Worm (Caenorhabditis elegans) whole organism, L2 larva: ENCODE data around the gene pag-3.
A peak's percentile ranks its signal among the peaks of the same experiment; 100 is the strongest.

Experiments
- C34F6.9 ChIP-seq: fragments of 150-350 bp; optimal IDR thresholded peaks from 2 replicates; lab custom pipeline; 2014; ENCODE audit warnings: missing biosample characterization, missing genetic modification characterization
- F13H6.1 ChIP-seq: sonication (generic microtip); optimal IDR thresholded peaks from 2 replicates; lab custom pipeline; 2016; ENCODE audit warnings: missing genetic modification characterization, missing compliant biosample characterization
- ZK546.5 ChIP-seq: sonication (generic microtip); optimal IDR thresholded peaks from 2 replicates; lab custom pipeline; 2017; ENCODE audit warnings: missing biosample characterization, missing genetic modification characterization
- alr-1 ChIP-seq: fragments of 150-350 bp; optimal IDR thresholded peaks from 2 replicates; lab custom pipeline; 2014; ENCODE audit warnings: missing biosample characterization, missing genetic modification characterization
- aly-2 ChIP-seq: fragments of 150-350 bp; optimal IDR thresholded peaks from 2 replicates; lab custom pipeline; 2014; ENCODE audit warnings: missing biosample characterization, missing genetic modification characterization
- ama-1 ChIP-seq: fragments of 150-350 bp; optimal IDR thresholded peaks from 2 replicates; lab custom pipeline; 2018; ENCODE audit warnings: inconsistent platforms
- blmp-1 ChIP-seq: sonication (generic microtip); optimal IDR thresholded peaks from 2 replicates; lab custom pipeline; 2017; ENCODE audit warnings: missing genetic modification characterization, mild to moderate bottlenecking, missing compliant biosample characterization, antibody characterized with exemption, moderate library complexity; ENCODE audit not compliant: insufficient read depth
- ceh-16 ChIP-seq: fragments of 150-350 bp; optimal IDR thresholded peaks from 2 replicates; lab custom pipeline; 2014; ENCODE audit warnings: missing biosample characterization, missing genetic modification characterization
- ceh-82 ChIP-seq: fragments of 150-350 bp; optimal IDR thresholded peaks from 2 replicates; lab custom pipeline; 2014; ENCODE audit warnings: missing biosample characterization, missing genetic modification characterization
- crh-2 ChIP-seq: sonication (generic microtip); optimal IDR thresholded peaks from 2 replicates; lab custom pipeline; 2017; ENCODE audit warnings: missing biosample characterization, missing genetic modification characterization
- dmd-4 ChIP-seq: sonication (generic microtip); optimal IDR thresholded peaks from 2 replicates; lab custom pipeline; 2017; ENCODE audit warnings: missing biosample characterization, missing genetic modification characterization
- egl-27 ChIP-seq: sonication (generic microtip); optimal IDR thresholded peaks from 3 replicates; lab custom pipeline; 2017; ENCODE audit warnings: missing biosample characterization, missing genetic modification reagents, missing genetic modification characterization
- elt-1 ChIP-seq: fragments of 150-350 bp; optimal IDR thresholded peaks from 2 replicates; lab custom pipeline; 2014; ENCODE audit warnings: missing biosample characterization, missing genetic modification characterization
- fos-1 ChIP-seq: fragments of 150-350 bp; optimal IDR thresholded peaks from 2 replicates; lab custom pipeline; 2014; ENCODE audit warnings: missing biosample characterization, missing genetic modification characterization
- gmeb-1 ChIP-seq: fragments of 150-350 bp; optimal IDR thresholded peaks from 2 replicates; lab custom pipeline; 2014; ENCODE audit warnings: missing biosample characterization, missing genetic modification characterization
- lin-11 ChIP-seq: fragments of 150-350 bp; sonication (generic microtip); optimal IDR thresholded peaks from 2 replicates; lab custom pipeline; 2014; ENCODE audit warnings: missing biosample characterization, missing genetic modification characterization, inconsistent platforms, mixed read lengths
- lin-13 ChIP-seq: fragments of 150-350 bp; optimal IDR thresholded peaks from 2 replicates; lab custom pipeline; 2014; ENCODE audit warnings: missing biosample characterization, missing genetic modification reagents, missing genetic modification characterization
- lsy-2 ChIP-seq, 2 experiments: fragments of 150-350 bp in 1 of 2; sonication (generic microtip) in 1 of 2; optimal IDR thresholded peaks; 2 replicates each; lab custom pipeline; 2014 to 2017; ENCODE audit warnings: missing biosample characterization in 2 of 2, missing genetic modification characterization in 2 of 2
- mab-5 ChIP-seq: fragments of 150-350 bp; optimal IDR thresholded peaks from 2 replicates; lab custom pipeline; 2014; ENCODE audit warnings: missing biosample characterization, missing genetic modification characterization
- mdl-1 ChIP-seq, 2 experiments: fragments of 150-350 bp in 1 of 2; sonication (generic microtip) in 1 of 2; optimal IDR thresholded peaks; 2 replicates each; lab custom pipeline; 2017; ENCODE audit warnings: missing biosample characterization in 2 of 2, missing genetic modification characterization in 2 of 2
- nhr-11 ChIP-seq: fragments of 150-350 bp; optimal IDR thresholded peaks from 2 replicates; lab custom pipeline; 2014; ENCODE audit warnings: missing biosample characterization, missing genetic modification characterization
- nhr-12 ChIP-seq: fragments of 150-350 bp; optimal IDR thresholded peaks from 2 replicates; lab custom pipeline; 2014; ENCODE audit warnings: missing biosample characterization, missing genetic modification characterization
- nhr-129 ChIP-seq: fragments of 150-350 bp; optimal IDR thresholded peaks from 2 replicates; lab custom pipeline; 2014; ENCODE audit warnings: missing biosample characterization, missing genetic modification characterization
- nhr-21 ChIP-seq: fragments of 150-350 bp; optimal IDR thresholded peaks from 2 replicates; lab custom pipeline; 2014; ENCODE audit warnings: missing biosample characterization, missing genetic modification characterization
- nhr-237 ChIP-seq: fragments of 150-350 bp; optimal IDR thresholded peaks from 2 replicates; lab custom pipeline; 2014; ENCODE audit warnings: missing biosample characterization, missing genetic modification characterization
- nhr-25 ChIP-seq: fragments of 150-350 bp; sonication (generic microtip); optimal IDR thresholded peaks from 3 replicates; lab custom pipeline; 2014; ENCODE audit warnings: missing biosample characterization, missing genetic modification characterization
- nhr-6 ChIP-seq: fragments of 150-350 bp; optimal IDR thresholded peaks from 2 replicates; lab custom pipeline; 2014; ENCODE audit warnings: missing biosample characterization, missing genetic modification characterization
- sem-4 ChIP-seq: fragments of 150-350 bp; optimal IDR thresholded peaks from 2 replicates; lab custom pipeline; 2014; ENCODE audit warnings: missing biosample characterization, missing genetic modification reagents, missing genetic modification characterization
- skn-1 ChIP-seq: sonication (generic microtip); optimal IDR thresholded peaks from 2 replicates; lab custom pipeline; 2017; ENCODE audit warnings: missing biosample characterization, missing genetic modification characterization
- sma-3 ChIP-seq: sonication (generic microtip); optimal IDR thresholded peaks from 2 replicates; lab custom pipeline; 2016; ENCODE audit warnings: missing genetic modification reagents, missing genetic modification characterization, missing compliant biosample characterization
- sma-9 ChIP-seq, 2 experiments: fragments of 150-350 bp in 1 of 2; sonication (generic microtip) in 1 of 2; optimal IDR thresholded peaks; 2 replicates each; lab custom pipeline; 2014 to 2016; ENCODE audit warnings: missing genetic modification characterization in 2 of 2, mild to moderate bottlenecking in 1 of 2, missing biosample characterization in 1 of 2, missing compliant biosample characterization in 1 of 2, missing genetic modification reagents in 1 of 2, moderate library complexity in 1 of 2
- snpc-4 ChIP-seq: fragments of 150-350 bp; optimal IDR thresholded peaks from 2 replicates; lab custom pipeline; 2014; ENCODE audit warnings: missing biosample characterization, missing genetic modification characterization
- unc-39 ChIP-seq: fragments of 150-350 bp; optimal IDR thresholded peaks from 2 replicates; lab custom pipeline; 2014; ENCODE audit warnings: missing biosample characterization, missing genetic modification characterization
- unc-55 ChIP-seq: fragments of 150-350 bp; sonication (generic microtip); optimal IDR thresholded peaks from 3 replicates; lab custom pipeline; 2014; ENCODE audit warnings: missing biosample characterization, missing genetic modification reagents, missing genetic modification characterization
- unc-62 ChIP-seq: fragments of 150-350 bp; optimal IDR thresholded peaks from 2 replicates; lab custom pipeline; 2014; ENCODE audit warnings: missing biosample characterization, missing genetic modification reagents, missing genetic modification characterization
- zag-1 ChIP-seq: fragments of 150-350 bp; optimal IDR thresholded peaks from 2 replicates; lab custom pipeline; 2014; ENCODE audit warnings: missing biosample characterization, missing genetic modification characterization
- ztf-11 ChIP-seq: sonication (generic microtip); optimal IDR thresholded peaks from 2 replicates; lab custom pipeline; 2017; ENCODE audit warnings: missing biosample characterization, missing genetic modification characterization
- ztf-4 ChIP-seq: fragments of 150-350 bp; optimal IDR thresholded peaks from 2 replicates; lab custom pipeline; 2014; ENCODE audit warnings: missing biosample characterization, missing genetic modification characterization

pag-3 gene

ce11 chrX:14991280-14991679, 36.8 kb upstream of the pag-3 start, which contains the start of gene iglr-1:
Gene iglr-1, minus strand, starts transcription at chrX:14991380.
- TF ChIP-seq ama-1 (no peak), lsy-2 (tag; optimal IDR thresholded peaks at IDR 0.05; lab: Kevin White, UChicago) (no peak), mdl-1 (tag; optimal IDR thresholded peaks at IDR 0.05; lab: Kevin White, UChicago) (no peak), C34F6.9 (tag; lab: Kevin White, UChicago) (no peak), elt-1 (no peak), nhr-6 (tag; lab: Kevin White, UChicago) (no peak), alr-1 (tag; lab: Kevin White, UChicago) (no peak), ceh-82 (tag; lab: Kevin White, UChicago) (no peak), fos-1 (tag; lab: Kevin White, UChicago) (no peak), F13H6.1 (tag; lab: Kevin White, UChicago) (no peak), gmeb-1 (tag; lab: Kevin White, UChicago) (no peak), crh-2 (no peak), nhr-12 (no peak), blmp-1 (tag; lab: Kevin White, UChicago) (no peak), nhr-21 (tag; lab: Kevin White, UChicago) (no peak), unc-39 (no peak), sma-3 (no peak), ztf-4 (tag; lab: Kevin White, UChicago) (no peak), mab-5 (tag; lab: Kevin White, UChicago) (no peak)

DNA sequence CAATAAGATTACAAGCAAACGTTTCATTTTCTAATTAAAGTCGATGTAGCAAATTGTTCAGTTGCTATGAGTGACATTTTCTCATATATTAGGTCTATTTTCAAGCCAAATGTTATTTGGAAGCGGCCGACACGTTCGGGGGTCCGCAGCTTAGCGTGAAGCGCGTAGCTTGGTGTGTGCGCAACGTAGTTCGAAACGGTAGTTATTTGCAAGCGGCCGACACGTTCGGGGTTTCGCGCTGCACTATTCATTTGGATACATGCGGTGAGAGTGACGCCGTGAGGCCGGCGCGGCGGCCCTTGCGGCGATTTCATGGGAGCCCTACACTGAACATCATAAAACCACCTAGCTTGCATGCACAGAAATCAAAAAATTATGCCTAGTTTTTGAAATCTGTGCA, 33.7 kb upstream of the pag-3 start:
- TF ChIP-seq snpc-4 (tag; lab: Kevin White, UChicago) (peak; percentile 74), ceh-82 (tag; lab: Kevin White, UChicago) (no peak)

- TF ChIP-seq mdl-1 (tag; optimal IDR thresholded peaks at IDR 0.05; lab: Kevin White, UChicago) (peak in 1 of 2 experiments; percentile 28), F13H6.1 (tag; lab: Kevin White, UChicago) (peak; percentile 48), sma-3 (peak; percentile 59), gmeb-1 (tag; lab: Kevin White, UChicago) (peak; percentile 52), lin-13 (GFP tag; lab: Kevin White, UChicago) (peak; percentile 75), egl-27 (tag; lab: Kevin White, UChicago) (no peak), unc-55 (peak; percentile 72), sem-4 (tag; lab: Kevin White, UChicago) (peak; percentile 18), C34F6.9 (tag; lab: Kevin White, UChicago) (peak; percentile 93), crh-2 (peak; percentile 96), nhr-129 (tag; lab: Kevin White, UChicago) (peak; percentile 92), nhr-6 (tag; lab: Kevin White, UChicago) (peak; percentile 64), unc-62 (GFP tag; lab: Kevin White, UChicago) (no peak), lin-11 (peak; percentile 66), aly-2 (tag; lab: Kevin White, UChicago) (no peak), sma-9 (GFP tag; optimal IDR thresholded peaks at IDR 0.05; lab: Kevin White, UChicago) (peak; percentile 64), sma-9 (tag; optimal IDR thresholded peaks at IDR 0.05; lab: Kevin White, UChicago) (no peak), zag-1 (tag; lab: Kevin White, UChicago) (peak; percentile 23), ztf-4 (tag; lab: Kevin White, UChicago) (peak; percentile 21), lsy-2 (tag; optimal IDR thresholded peaks at IDR 0.05; lab: Kevin White, UChicago) (peak; percentile 33 to 75), nhr-25 (peak; percentile 61), snpc-4 (tag; lab: Kevin White, UChicago) (peak; percentile 56), ceh-16 (tag; lab: Kevin White, UChicago) (no peak), nhr-21 (tag; lab: Kevin White, UChicago) (peak; percentile 30), fos-1 (tag; lab: Kevin White, UChicago) (peak; percentile 79), ZK546.5 (tag; lab: Kevin White, UChicago) (no peak)
These were observed 28.8 kb upstream of the pag-3 start, which contains the start of gene rbg-1 for ce11 chrX:14983274-14983673. Gene rbg-1, plus strand, starts transcription at chrX:14983533.

DNA sequence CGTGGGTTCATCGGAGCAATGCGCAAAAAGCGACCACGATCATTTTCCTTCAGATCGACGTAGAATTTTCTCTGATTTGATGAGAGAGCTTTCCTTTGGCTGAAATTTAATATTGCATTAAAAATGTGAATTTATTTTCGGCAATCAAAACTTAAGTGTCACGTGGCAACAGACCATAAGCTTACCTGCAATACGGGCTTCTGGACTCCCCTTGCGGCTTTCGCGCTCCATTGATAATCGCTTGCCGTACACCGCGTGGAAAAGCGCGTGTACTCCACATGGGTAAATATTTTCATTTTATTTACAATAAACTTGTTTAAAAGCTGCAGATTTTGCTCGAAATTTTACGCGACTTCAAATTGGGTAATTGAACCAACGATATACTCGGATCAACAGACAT, 28.1 kb upstream of the pag-3 start, which contains the start of gene plp-2:
Gene plp-2 (minus strand): TSS at position 280 of the 400 bp plus-strand sequence.
- TF ChIP-seq aly-2 (tag; lab: Kevin White, UChicago) (no peak), sma-9 (GFP tag; optimal IDR thresholded peaks at IDR 0.05; lab: Kevin White, UChicago) (no peak), sma-9 (tag; optimal IDR thresholded peaks at IDR 0.05; lab: Kevin White, UChicago) (no peak), lin-13 (GFP tag; lab: Kevin White, UChicago) (no peak), blmp-1 (tag; lab: Kevin White, UChicago) (no peak), unc-39 (no peak), dmd-4 (tag; lab: Kevin White, UChicago) (no peak), lin-11 (no peak), skn-1 (tag; lab: Kevin White, UChicago) (no peak), mab-5 (tag; lab: Kevin White, UChicago) (no peak), alr-1 (tag; lab: Kevin White, UChicago) (no peak), nhr-12 (no peak), nhr-237 (tag; lab: Kevin White, UChicago) (no peak), elt-1 (no peak), ztf-11 (no peak), C34F6.9 (tag; lab: Kevin White, UChicago) (no peak), mdl-1 (tag; optimal IDR thresholded peaks at IDR 0.05; lab: Kevin White, UChicago) (no peak), nhr-11 (no peak), unc-62 (GFP tag; lab: Kevin White, UChicago) (no peak)
